Fruit fly (Drosophila melanogaster) whole organism, prepupa: ENCODE results near the gene CG34462.

Experiments
- CG10631 ChIP-seq: fragments of 200-800 bp; sonication (Bioruptor generic); optimal IDR thresholded peaks from 2 replicates; lab custom pipeline; 2016; ENCODE audit warnings: missing biosample characterization, missing genetic modification characterization
- CG11762 ChIP-seq: fragments of 200-800 bp; sonication (Bioruptor generic); optimal IDR thresholded peaks from 3 replicates; lab custom pipeline; 2016; ENCODE audit warnings: missing biosample characterization, missing genetic modification characterization; ENCODE audit not compliant: insufficient read depth
- CG3919 ChIP-seq: fragments of 200-800 bp; sonication (Bioruptor generic); optimal IDR thresholded peaks from 3 replicates; lab custom pipeline; 2016; ENCODE audit warnings: missing biosample characterization, missing genetic modification characterization
- CG6163 ChIP-seq: fragments of 200-800 bp; sonication (Bioruptor generic); IDR thresholded peaks from 3 replicates; pipeline ENCODE4 v1.3.6; 2022; ENCODE audit warnings: missing biosample characterization, missing genetic modification characterization
- Eip78C ChIP-seq: fragments of 200-800 bp; sonication (Bioruptor generic); peaks from one replicate; lab custom pipeline; 2016; ENCODE audit warnings: missing biosample characterization, missing genetic modification characterization
- Hr4 ChIP-seq: fragments of 200-800 bp; sonication (Bioruptor generic); optimal IDR thresholded peaks from 3 replicates; lab custom pipeline; 2016; ENCODE audit warnings: missing biosample characterization, missing genetic modification characterization
- Lpt ChIP-seq: fragments of 200-800 bp; sonication (Bioruptor generic); optimal IDR thresholded peaks from 3 replicates; lab custom pipeline; 2016; ENCODE audit warnings: missing biosample characterization, missing genetic modification characterization
- OdsH ChIP-seq: fragments of 200-800 bp; sonication (Bioruptor generic); optimal IDR thresholded peaks from 3 replicates; lab custom pipeline; 2016; ENCODE audit warnings: missing biosample characterization, missing genetic modification characterization
- Sox102F ChIP-seq: fragments of 200-800 bp; sonication (Bioruptor generic); optimal IDR thresholded peaks from 2 replicates; lab custom pipeline; 2016; ENCODE audit warnings: missing biosample characterization, mild to moderate bottlenecking, missing genetic modification characterization
- dsx ChIP-seq: fragments of 200-800 bp; optimal IDR thresholded peaks from 3 replicates; lab custom pipeline; 2019; ENCODE audit warnings: missing biosample characterization, mild to moderate bottlenecking, missing genetic modification characterization, moderate library complexity; ENCODE audit not compliant: poor library complexity, severe bottlenecking
- fd85E ChIP-seq: fragments of 200-800 bp; sonication (Bioruptor generic); optimal IDR thresholded peaks from 3 replicates; lab custom pipeline; 2016; ENCODE audit warnings: missing biosample characterization, missing genetic modification characterization
- lz ChIP-seq: fragments of 200-800 bp; sonication (Bioruptor generic); optimal IDR thresholded peaks from 3 replicates; lab custom pipeline; 2016; ENCODE audit warnings: missing biosample characterization, missing genetic modification characterization
- vri ChIP-seq: fragments of 200-800 bp; sonication (Bioruptor generic); optimal IDR thresholded peaks from 3 replicates; lab custom pipeline; 2016; ENCODE audit warnings: missing biosample characterization, mild to moderate bottlenecking, missing genetic modification characterization

dm6 chr3L:8285773-8286172 lies 42.6 kb upstream of the CG34462 start:
- TF ChIP-seq dsx, result no peak
- TF ChIP-seq vri (GFP tag; lab: Kevin White, UChicago), result no peak
- no peak for TF ChIP-seq Lpt (GFP tag; lab: Kevin White, UChicago)
- no peak for TF ChIP-seq CG6163
- no peak for TF ChIP-seq Hr4 (GFP tag; lab: Kevin White, UChicago)
- no peak for TF ChIP-seq CG10631 (GFP tag; lab: Kevin White, UChicago)
- TF ChIP-seq OdsH, result no peak
- TF ChIP-seq Eip78C, result no peak
- TF ChIP-seq lz (GFP tag; lab: Kevin White, UChicago), result no peak
- no peak for TF ChIP-seq Sox102F
- TF ChIP-seq CG11762 (GFP tag; lab: Kevin White, UChicago), result no peak
- TF ChIP-seq CG3919 (GFP tag; lab: Kevin White, UChicago), result no peak
- TF ChIP-seq fd85E (GFP tag; lab: Kevin White, UChicago), result no peak
